Fruit fly (Drosophila melanogaster) whole organism, embryonic: ENCODE data around the gene CG5390.
A peak's percentile ranks its signal among the peaks of the same experiment; 100 is the strongest.

Source experiments
- Ada2b ChIP-seq: fragments of 200-800 bp; sonication (Bioruptor generic); IDR thresholded peaks from 2 replicates; pipeline ENCODE4 v1.3.6; 2022; ENCODE audit warnings: missing biosample characterization, missing genetic modification characterization
- Bgb ChIP-seq: fragments of 200-800 bp; sonication (Bioruptor generic); IDR thresholded peaks from 2 replicates; pipeline ENCODE4 v1.3.6; 2022; ENCODE audit warnings: missing biosample characterization, missing genetic modification characterization; ENCODE audit not compliant: partially characterized antibody
- CG12104 ChIP-seq: fragments of 200-800 bp; sonication (Bioruptor generic); optimal IDR thresholded peaks from 3 replicates; lab custom pipeline; 2016; ENCODE audit warnings: missing biosample characterization, missing genetic modification characterization
- CG13287 ChIP-seq: fragments of 200-800 bp; sonication (Bioruptor generic); IDR thresholded peaks from 2 replicates; pipeline ENCODE4 v1.3.6; 2022; ENCODE audit warnings: missing biosample characterization, missing genetic modification characterization; ENCODE audit not compliant: partially characterized antibody
- CG15514 ChIP-seq: fragments of 200-800 bp; sonication (Bioruptor generic); optimal IDR thresholded peaks from 3 replicates; lab custom pipeline; 2017; ENCODE audit warnings: missing biosample characterization, missing genetic modification characterization, mild to moderate bottlenecking, moderate library complexity, missing genetic modification reagents
- CG1647 ChIP-seq: fragments of 200-800 bp; sonication (Bioruptor generic); optimal IDR thresholded peaks from 3 replicates; lab custom pipeline; 2016; ENCODE audit warnings: missing biosample characterization, missing genetic modification characterization
- CG17359 ChIP-seq: fragments of 200-800 bp; sonication (Bioruptor generic); optimal IDR thresholded peaks from 3 replicates; lab custom pipeline; 2018; ENCODE audit warnings: missing biosample characterization, mild to moderate bottlenecking, missing genetic modification characterization, moderate library complexity
- CG17568 ChIP-seq: fragments of 200-800 bp; sonication (Bioruptor generic); optimal IDR thresholded peaks from 2 replicates; lab custom pipeline; 2018; ENCODE audit warnings: missing biosample characterization, mild to moderate bottlenecking, missing genetic modification characterization, moderate library complexity
- CG2199 ChIP-seq: fragments of 200-800 bp; sonication (Bioruptor generic); IDR thresholded peaks from 3 replicates; pipeline ENCODE4 v1.3.6; 2022; ENCODE audit warnings: missing biosample characterization, missing genetic modification characterization
- CG2712 ChIP-seq: fragments of 200-800 bp; optimal IDR thresholded peaks from 3 replicates; lab custom pipeline; 2019; ENCODE audit warnings: missing biosample characterization, mild to moderate bottlenecking, missing genetic modification characterization, moderate library complexity
- CG3838 ChIP-seq: fragments of 200-800 bp; sonication (Bioruptor generic); optimal IDR thresholded peaks from 3 replicates; lab custom pipeline; 2016; ENCODE audit warnings: missing biosample characterization, missing genetic modification characterization
- CG4282 ChIP-seq: fragments of 200-800 bp; sonication (Bioruptor generic); optimal IDR thresholded peaks from 2 replicates; lab custom pipeline; 2016; ENCODE audit warnings: missing biosample characterization, missing genetic modification characterization
- CG43689 ChIP-seq: fragments of 200-800 bp; sonication (Bioruptor generic); IDR thresholded peaks from 2 replicates; pipeline ENCODE4 v1.3.6; 2022; ENCODE audit warnings: missing biosample characterization, missing genetic modification characterization
- CG5180 ChIP-seq: fragments of 200-800 bp; sonication (Bioruptor generic); optimal IDR thresholded peaks from 3 replicates; lab custom pipeline; 2017; ENCODE audit warnings: missing biosample characterization, missing genetic modification characterization, mild to moderate bottlenecking, moderate library complexity, missing genetic modification reagents
- CG6765 ChIP-seq: fragments of 200-800 bp; sonication (Bioruptor generic); optimal IDR thresholded peaks from 3 replicates; lab custom pipeline; 2017; ENCODE audit warnings: missing biosample characterization, mild to moderate bottlenecking, missing genetic modification characterization
- CG7786 ChIP-seq: fragments of 200-800 bp; sonication (Bioruptor generic); optimal IDR thresholded peaks from 2 replicates; lab custom pipeline; 2016; ENCODE audit warnings: missing biosample characterization, missing genetic modification characterization
- CG7928 ChIP-seq: fragments of 200-800 bp; sonication (Bioruptor generic); optimal IDR thresholded peaks from 2 replicates; lab custom pipeline; 2017; ENCODE audit warnings: missing biosample characterization, mild to moderate bottlenecking, missing genetic modification characterization
- CG8359 ChIP-seq: fragments of 200-800 bp; sonication (Bioruptor generic); optimal IDR thresholded peaks from 2 replicates; lab custom pipeline; 2017; ENCODE audit warnings: missing biosample characterization, mild to moderate bottlenecking, missing genetic modification characterization, borderline replicate concordance
- CTCF ChIP-seq: fragments of 200-800 bp; sonication (Bioruptor generic); optimal IDR thresholded peaks from 2 replicates; lab custom pipeline; 2017; ENCODE audit warnings: missing biosample characterization, mild to moderate bottlenecking, missing genetic modification characterization, moderate library complexity
- Camta ChIP-seq: fragments of 200-800 bp; sonication (Bioruptor generic); optimal IDR thresholded peaks from 2 replicates; lab custom pipeline; 2016; ENCODE audit warnings: missing biosample characterization, missing genetic modification characterization
- Ets65A ChIP-seq: fragments of 200-800 bp; sonication (Bioruptor generic); peaks from one replicate; lab custom pipeline; 2016; ENCODE audit warnings: missing biosample characterization, missing genetic modification characterization
- Ets97D ChIP-seq: fragments of 200-800 bp; sonication (Bioruptor generic); optimal IDR thresholded peaks from 3 replicates; lab custom pipeline; 2016; ENCODE audit warnings: missing biosample characterization, missing genetic modification characterization
- Fer3 ChIP-seq: fragments of 200-800 bp; sonication (Bioruptor generic); optimal IDR thresholded peaks from 2 replicates; lab custom pipeline; 2018; ENCODE audit warnings: missing biosample characterization, mild to moderate bottlenecking, missing genetic modification characterization, moderate library complexity
- Hmr ChIP-seq: fragments of 200-800 bp; sonication (Bioruptor generic); optimal IDR thresholded peaks from 3 replicates; lab custom pipeline; 2017; ENCODE audit warnings: mild to moderate bottlenecking, missing biosample characterization, missing genetic modification reagents, missing genetic modification characterization
- Jarid2 ChIP-seq: fragments of 200-800 bp; sonication (Bioruptor generic); optimal IDR thresholded peaks from 3 replicates; lab custom pipeline; 2017; ENCODE audit warnings: mild to moderate bottlenecking, missing biosample characterization, missing genetic modification reagents, missing genetic modification characterization
- Lim3 ChIP-seq: fragments of 200-800 bp; sonication (Bioruptor generic); IDR thresholded peaks from 2 replicates; pipeline ENCODE4 v1.3.6; 2022; ENCODE audit warnings: missing biosample characterization, missing genetic modification characterization
- MESR4 ChIP-seq: fragments of 200-800 bp; sonication (Bioruptor generic); optimal IDR thresholded peaks from 2 replicates; lab custom pipeline; 2018; ENCODE audit warnings: missing biosample characterization, mild to moderate bottlenecking, missing genetic modification characterization, moderate library complexity
- Neu2 ChIP-seq: fragments of 200-800 bp; sonication (Bioruptor generic); optimal IDR thresholded peaks from 3 replicates; lab custom pipeline; 2016; ENCODE audit warnings: missing biosample characterization, missing genetic modification characterization, borderline replicate concordance
- Nf-YB ChIP-seq: fragments of 200-800 bp; sonication (Bioruptor generic); optimal IDR thresholded peaks from 3 replicates; lab custom pipeline; 2019; ENCODE audit warnings: missing biosample characterization, mild to moderate bottlenecking, missing genetic modification characterization, moderate library complexity
- Nf-YC ChIP-seq: fragments of 200-800 bp; optimal IDR thresholded peaks from 3 replicates; lab custom pipeline; 2019; ENCODE audit warnings: missing biosample characterization, mild to moderate bottlenecking, missing genetic modification characterization, moderate library complexity
- Sox102F ChIP-seq: fragments of 200-800 bp; sonication (Bioruptor generic); optimal IDR thresholded peaks from 2 replicates; lab custom pipeline; 2018; ENCODE audit warnings: missing biosample characterization, mild to moderate bottlenecking, missing genetic modification characterization, moderate library complexity
- bab2 ChIP-seq: fragments of 200-800 bp; sonication (Bioruptor generic); optimal IDR thresholded peaks from 2 replicates; lab custom pipeline; 2016; ENCODE audit warnings: missing biosample characterization, missing genetic modification characterization
- btn ChIP-seq: fragments of 200-800 bp; sonication (Bioruptor generic); optimal IDR thresholded peaks from 2 replicates; lab custom pipeline; 2016; ENCODE audit warnings: missing biosample characterization, missing genetic modification characterization
- chn ChIP-seq: fragments of 200-800 bp; sonication (Bioruptor generic); optimal IDR thresholded peaks from 2 replicates; lab custom pipeline; 2016; ENCODE audit warnings: missing biosample characterization, missing genetic modification characterization
- crp ChIP-seq, 2 experiments: fragments of 200-800 bp; sonication (Bioruptor generic); optimal IDR thresholded peaks; 2 replicates in 1 of 2; 3 replicates in 1 of 2; lab custom pipeline; 2017; ENCODE audit warnings: missing biosample characterization in 2 of 2, missing genetic modification characterization in 2 of 2, mild to moderate bottlenecking in 1 of 2, moderate library complexity in 1 of 2
- danr ChIP-seq: fragments of 200-800 bp; sonication (Bioruptor generic); IDR thresholded peaks from 2 replicates; pipeline ENCODE4 v1.3.6; 2022; ENCODE audit warnings: missing biosample characterization, missing genetic modification characterization
- fu2 ChIP-seq: fragments of 200-800 bp; sonication (Bioruptor generic); optimal IDR thresholded peaks from 2 replicates; lab custom pipeline; 2016; ENCODE audit warnings: missing biosample characterization, missing genetic modification characterization
- hbn ChIP-seq: fragments of 200-800 bp; sonication (Bioruptor generic); IDR thresholded peaks from 2 replicates; pipeline ENCODE4 v1.3.6; 2022; ENCODE audit warnings: missing biosample characterization, missing genetic modification characterization; ENCODE audit not compliant: partially characterized antibody
- insv ChIP-seq, 2 experiments: fragments of 200-800 bp; sonication (Bioruptor generic); optimal IDR thresholded peaks; 3 replicates each; lab custom pipeline; 2016 to 2018; ENCODE audit warnings: missing biosample characterization in 2 of 2, missing genetic modification characterization in 2 of 2
- mam ChIP-seq: fragments of 200-800 bp; sonication (Bioruptor generic); optimal IDR thresholded peaks from 3 replicates; lab custom pipeline; 2016; ENCODE audit warnings: missing biosample characterization, missing genetic modification characterization
- mirr ChIP-seq: fragments of 200-800 bp; sonication (Bioruptor generic); optimal IDR thresholded peaks from 3 replicates; lab custom pipeline; 2018; ENCODE audit warnings: missing biosample characterization, mild to moderate bottlenecking, missing genetic modification characterization
- pita ChIP-seq: fragments of 200-800 bp; sonication (Bioruptor generic); optimal IDR thresholded peaks from 2 replicates; lab custom pipeline; 2017; ENCODE audit warnings: missing biosample characterization, mild to moderate bottlenecking, missing genetic modification characterization
- sc ChIP-seq, 3 experiments: fragments of >200 bp in 2 of 3; fragments of 200-800 bp in 1 of 3; sonication (Bioruptor generic) in 1 of 3; optimal IDR thresholded peaks; 2 replicates in 2 of 3; 3 replicates in 1 of 3; lab custom pipeline; 2017; ENCODE audit warnings: mild to moderate bottlenecking in 1 of 3, missing biosample characterization in 1 of 3, missing genetic modification characterization in 1 of 3, missing genetic modification reagents in 1 of 3
- tgo ChIP-seq: fragments of 200-800 bp; sonication (Bioruptor generic); IDR thresholded peaks from 3 replicates; pipeline ENCODE4 v1.3.6; 2022; ENCODE audit warnings: missing biosample characterization, missing genetic modification characterization
- vfl ChIP-seq: fragments of 200-800 bp; sonication (Bioruptor generic); optimal IDR thresholded peaks from 2 replicates; lab custom pipeline; 2016; ENCODE audit warnings: missing biosample characterization, missing genetic modification characterization
- wor ChIP-seq: fragments of 200-800 bp; sonication (Bioruptor generic); IDR thresholded peaks from 2 replicates; pipeline ENCODE4 v1.3.6; 2022; ENCODE audit warnings: missing biosample characterization, missing genetic modification characterization
- zfh2 ChIP-seq: fragments of 200-800 bp; sonication (Bioruptor generic); optimal IDR thresholded peaks from 2 replicates; lab custom pipeline; 2016; ENCODE audit warnings: missing biosample characterization, missing genetic modification characterization

CG5390 gene

dm6 chr2L:10298306-10298705, 8.1 kb downstream of the CG5390 start (continued):
- TF ChIP-seq CTCF (GFP tag; lab: Kevin White, UChicago), result peak; percentile 20
- TF ChIP-seq mam, result no peak
- TF ChIP-seq CG7928 (GFP tag; lab: Kevin White, UChicago), result no peak
- TF ChIP-seq fu2 (GFP tag; lab: Kevin White, UChicago), result no peak
- no peak for TF ChIP-seq sc (optimal IDR thresholded peaks at IDR 0.05; lab: Kevin White, UChicago)
- TF ChIP-seq sc (GFP tag; optimal IDR thresholded peaks at IDR 0.05; lab: Kevin White, UChicago), result no peak
- TF ChIP-seq MESR4 (GFP tag; lab: Kevin White, UChicago), result peak; percentile 25
- TF ChIP-seq Bgb, result peak; percentile 73
- no peak for TF ChIP-seq Ada2b
- no peak for TF ChIP-seq CG6765
- TF ChIP-seq CG15514 (GFP tag; lab: Kevin White, UChicago), result peak; percentile 83
- no peak for TF ChIP-seq bab2 (GFP tag; lab: Kevin White, UChicago)
- TF ChIP-seq CG17568 (GFP tag; lab: Kevin White, UChicago), result no peak
- no peak for TF ChIP-seq Fer3 (tag; lab: Kevin White, UChicago)
- no peak for TF ChIP-seq pita
- TF ChIP-seq wor (GFP tag; lab: Robert Waterston, UW), result no peak
- no peak for TF ChIP-seq insv (GFP tag; optimal IDR thresholded peaks at IDR 0.05; lab: Kevin White, UChicago)
- TF ChIP-seq btn (GFP tag; lab: Kevin White, UChicago), result no peak
- TF ChIP-seq danr (GFP tag; lab: Robert Waterston, UW), result no peak
- TF ChIP-seq vfl (GFP tag; lab: Kevin White, UChicago), result no peak
- no peak for TF ChIP-seq Neu2 (GFP tag; lab: Kevin White, UChicago)

dm6 chr2L:10294798-10295669, 11.4 kb downstream of the CG5390 start, which contains the start of gene Hand:
Gene Hand, minus strand, starts transcription at chr2L:10295385.
- TF ChIP-seq CG17359 (no peak), CG5180 (peak; percentile 41), Jarid2 (GFP tag; lab: Kevin White, UChicago) (peak; percentile 17), CG4282 (GFP tag; lab: Kevin White, UChicago) (no peak), Nf-YC (tag; lab: Kevin White, UChicago) (peak; percentile 96), CG3838 (GFP tag; lab: Kevin White, UChicago) (no peak), Nf-YB (peak; percentile 95), CG2199 (0 out of 3 replicates have a peak, but pooled peaks have one; percentile 51), CG12104 (GFP tag; lab: Kevin White, UChicago) (no peak)

dm6 chr2L:10292066-10292560, 14.3 kb downstream of the CG5390 start, which contains the start of gene Ufd4:
Gene Ufd4, minus strand, starts transcription at chr2L:10292365.
- TF ChIP-seq CG2712 (tag; lab: Kevin White, UChicago), result peak; percentile 86
- no peak for TF ChIP-seq Hmr (GFP tag; lab: Kevin White, UChicago)
- no peak; the same call in 1 of the 2 replicates for TF ChIP-seq hbn (GFP tag; lab: Robert Waterston, UW)
- TF ChIP-seq CG7786 (GFP tag; lab: Kevin White, UChicago), result peak; percentile 23
- no peak for TF ChIP-seq Lim3 (GFP tag; lab: Robert Waterston, UW)
- no peak for TF ChIP-seq CG8359 (GFP tag; lab: Kevin White, UChicago)
- no peak for TF ChIP-seq crp (GFP tag; optimal IDR thresholded peaks at IDR 0.05; lab: Kevin White, UChicago)
- peak; percentile 60; the same call in 1 of the 2 replicates for TF ChIP-seq CG13287 (GFP tag; lab: Robert Waterston, UW)
- peak; percentile 60 for TF ChIP-seq zfh2
- no peak for TF ChIP-seq tgo (GFP tag; lab: Robert Waterston, UW)
- peak; percentile 56 for TF ChIP-seq CG1647
- no peak for TF ChIP-seq Sox102F (GFP tag; lab: Kevin White, UChicago)
- no peak for TF ChIP-seq CG43689 (GFP tag; lab: Robert Waterston, UW)
- no peak for TF ChIP-seq CG7928 (GFP tag; lab: Kevin White, UChicago)
- no peak for TF ChIP-seq mirr (GFP tag; lab: Kevin White, UChicago)
- TF ChIP-seq chn (GFP tag; lab: Kevin White, UChicago), result peak; percentile 72
- TF ChIP-seq vfl (GFP tag; lab: Kevin White, UChicago), result peak; percentile 46
- peak; percentile 68 for TF ChIP-seq Camta
- no peak for TF ChIP-seq Ets65A (GFP tag; lab: Kevin White, UChicago)
- peak; percentile 50 for TF ChIP-seq Ets97D
